Fruit fly (Drosophila melanogaster) Kc167 (cell line): ENCODE data around the gene Sfp36F.

Experiments used
- Sin3A ChIP-seq: fragments of >200 bp; optimal IDR thresholded peaks from 2 replicates; lab custom pipeline; 2018; ENCODE audit warnings: missing external identifiers
- psq ChIP-seq: fragments of >200 bp; optimal IDR thresholded peaks from 2 replicates; lab custom pipeline; 2017; ENCODE audit warnings: missing external identifiers

DNA sequence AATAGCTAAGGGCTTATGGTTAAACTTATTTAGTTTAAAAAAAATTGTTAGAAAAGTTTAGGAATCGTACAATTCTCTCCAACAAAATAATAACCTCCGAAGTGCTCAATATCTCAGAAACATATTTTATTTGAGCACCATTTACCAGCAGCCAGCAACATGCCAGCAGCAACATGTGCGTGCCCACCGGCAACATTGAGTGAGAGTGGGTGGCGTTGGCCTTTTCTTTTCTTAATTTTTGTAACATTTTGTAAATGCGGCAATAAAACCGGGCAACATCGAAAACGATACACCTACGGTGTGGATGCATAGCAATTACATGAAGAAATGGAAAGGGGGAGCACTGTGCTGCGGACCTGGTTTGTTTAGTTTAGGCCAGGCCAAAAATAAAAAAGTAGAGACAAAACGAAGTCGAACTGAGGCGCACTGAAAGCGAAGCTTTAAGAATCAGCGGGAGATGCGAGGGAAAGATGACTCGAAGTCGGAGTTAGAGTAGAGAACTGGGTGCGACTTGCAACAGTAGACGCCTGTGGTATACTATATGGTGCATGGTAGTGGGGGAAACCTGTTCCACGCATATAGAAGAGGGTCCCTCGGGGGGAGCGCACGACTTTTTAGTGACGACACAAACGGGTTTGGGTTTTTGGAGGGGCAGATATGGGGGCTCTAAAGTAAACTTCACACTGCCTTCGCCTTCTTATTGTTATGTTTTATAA is 19.4 kb downstream of the Sfp36F start:
- TF ChIP-seq psq (lab: Kevin White, UChicago) (no peak), Sin3A (no peak)
